Fruit fly (Drosophila melanogaster) whole organism, embryonic: ENCODE data around the gene CG15890.
A peak's percentile ranks its signal among the peaks of the same experiment; 100 is the strongest.

Experiments used
- Atf6 ChIP-seq: fragments of 200-800 bp; sonication (Bioruptor generic); IDR thresholded peaks from 2 replicates; pipeline ENCODE4 v1.3.6; 2022; ENCODE audit warnings: missing biosample characterization, missing genetic modification characterization
- Blimp-1 ChIP-seq: fragments of 200-800 bp; sonication (Bioruptor generic); optimal IDR thresholded peaks from 3 replicates; lab custom pipeline; 2018; ENCODE audit warnings: missing biosample characterization, missing genetic modification characterization, mild to moderate bottlenecking, moderate library complexity, missing genetic modification reagents
- CG10274 ChIP-seq: fragments of 200-800 bp; sonication (Bioruptor generic); optimal IDR thresholded peaks from 3 replicates; lab custom pipeline; 2017; ENCODE audit warnings: missing biosample characterization, mild to moderate bottlenecking, missing genetic modification characterization
- CG11723 ChIP-seq: fragments of 200-800 bp; sonication (Bioruptor generic); optimal IDR thresholded peaks from 2 replicates; lab custom pipeline; 2017; ENCODE audit warnings: missing biosample characterization, mild to moderate bottlenecking, missing genetic modification characterization
- CG13296 ChIP-seq: fragments of 200-800 bp; sonication (Bioruptor generic); optimal IDR thresholded peaks from 3 replicates; lab custom pipeline; 2018; ENCODE audit warnings: missing biosample characterization, mild to moderate bottlenecking, missing genetic modification characterization
- CG14050 ChIP-seq: fragments of 200-800 bp; sonication (Bioruptor generic); IDR thresholded peaks from 3 replicates; pipeline ENCODE4 v1.3.6; 2022; ENCODE audit warnings: missing biosample characterization, missing genetic modification characterization
- CG14710 ChIP-seq: fragments of 200-800 bp; sonication (Bioruptor generic); optimal IDR thresholded peaks from 3 replicates; lab custom pipeline; 2019; ENCODE audit warnings: missing biosample characterization, mild to moderate bottlenecking, missing genetic modification characterization, moderate library complexity
- CG1529 ChIP-seq: fragments of 200-800 bp; sonication (Bioruptor generic); optimal IDR thresholded peaks from 3 replicates; lab custom pipeline; 2018; ENCODE audit warnings: missing biosample characterization, missing genetic modification characterization
- CG17328 ChIP-seq: fragments of 200-800 bp; sonication (Bioruptor generic); IDR thresholded peaks from 2 replicates; pipeline ENCODE4 v1.3.6; 2022; ENCODE audit warnings: missing biosample characterization, missing genetic modification characterization
- CG31441 ChIP-seq: fragments of 200-800 bp; sonication (Bioruptor generic); IDR thresholded peaks from 2 replicates; pipeline ENCODE4 v1.3.6; 2022; ENCODE audit warnings: missing biosample characterization, missing genetic modification characterization
- CG32767 ChIP-seq: fragments of 200-800 bp; sonication (Bioruptor generic); IDR thresholded peaks from 2 replicates; pipeline ENCODE4 v1.3.6; 2022; ENCODE audit warnings: missing biosample characterization, missing genetic modification characterization
- CG33557 ChIP-seq: fragments of 200-800 bp; sonication (Bioruptor generic); optimal IDR thresholded peaks from 2 replicates; lab custom pipeline; 2019; ENCODE audit warnings: missing biosample characterization, mild to moderate bottlenecking, missing genetic modification characterization, moderate library complexity
- CG4282 ChIP-seq: fragments of 200-800 bp; sonication (Bioruptor generic); optimal IDR thresholded peaks from 2 replicates; lab custom pipeline; 2016; ENCODE audit warnings: missing biosample characterization, missing genetic modification characterization
- CG6272 ChIP-seq: fragments of 200-800 bp; sonication (Bioruptor generic); IDR thresholded peaks from 2 replicates; pipeline ENCODE4 v1.3.6; 2022; ENCODE audit warnings: missing biosample characterization, missing genetic modification characterization
- CG7786 ChIP-seq: fragments of 200-800 bp; sonication (Bioruptor generic); optimal IDR thresholded peaks from 2 replicates; lab custom pipeline; 2016; ENCODE audit warnings: missing biosample characterization, missing genetic modification characterization
- CG7963 ChIP-seq: fragments of 200-800 bp; sonication (Bioruptor generic); IDR thresholded peaks from 3 replicates; pipeline ENCODE4 v1.3.6; 2022; ENCODE audit warnings: missing biosample characterization, missing genetic modification characterization; ENCODE audit not compliant: partially characterized antibody
- Eip74EF ChIP-seq, 2 experiments: fragments of 200-800 bp in 1 of 2; fragments of >200 bp in 1 of 2; sonication (Bioruptor generic) in 1 of 2; optimal IDR thresholded peaks; 2 replicates each; lab custom pipeline; 2017 to 2019; ENCODE audit warnings: missing biosample characterization in 2 of 2, missing genetic modification characterization in 2 of 2, mild to moderate bottlenecking in 1 of 2, moderate library complexity in 1 of 2
- Fer1 ChIP-seq: fragments of 200-800 bp; sonication (Bioruptor generic); optimal IDR thresholded peaks from 2 replicates; lab custom pipeline; 2017; ENCODE audit warnings: missing biosample characterization, mild to moderate bottlenecking, missing genetic modification characterization
- Fer3 ChIP-seq: fragments of 200-800 bp; sonication (Bioruptor generic); optimal IDR thresholded peaks from 2 replicates; lab custom pipeline; 2018; ENCODE audit warnings: missing biosample characterization, mild to moderate bottlenecking, missing genetic modification characterization, moderate library complexity
- HLHmδ ChIP-seq: fragments of 200-800 bp; sonication (Bioruptor generic); optimal IDR thresholded peaks from 2 replicates; lab custom pipeline; 2018; ENCODE audit warnings: missing biosample characterization, mild to moderate bottlenecking, missing genetic modification characterization, moderate library complexity
- Hand ChIP-seq: fragments of 200-800 bp; sonication (Bioruptor generic); optimal IDR thresholded peaks from 2 replicates; lab custom pipeline; 2017; ENCODE audit warnings: mild to moderate bottlenecking, missing biosample characterization, missing genetic modification reagents, missing genetic modification characterization
- Hsf ChIP-seq: fragments of 200-800 bp; sonication (Bioruptor generic); optimal IDR thresholded peaks from 3 replicates; lab custom pipeline; 2016; ENCODE audit warnings: missing biosample characterization, missing genetic modification characterization
- Lpt ChIP-seq: fragments of >200 bp; optimal IDR thresholded peaks from 2 replicates; lab custom pipeline; 2018; ENCODE audit warnings: missing biosample characterization, missing genetic modification characterization
- Pdp1 ChIP-seq, 2 experiments: fragments of 200-800 bp; sonication (Bioruptor generic); optimal IDR thresholded peaks; 3 replicates each; lab custom pipeline; 2016; ENCODE audit warnings: missing biosample characterization in 2 of 2, missing genetic modification characterization in 2 of 2, mild to moderate bottlenecking in 1 of 2, moderate library complexity in 1 of 2
- Ravus ChIP-seq: fragments of 200-800 bp; sonication (Bioruptor generic); IDR thresholded peaks from 2 replicates; pipeline ENCODE4 v1.3.6; 2022; ENCODE audit warnings: missing biosample characterization, missing genetic modification characterization
- Sox102F ChIP-seq: fragments of 200-800 bp; sonication (Bioruptor generic); optimal IDR thresholded peaks from 2 replicates; lab custom pipeline; 2018; ENCODE audit warnings: missing biosample characterization, mild to moderate bottlenecking, missing genetic modification characterization, moderate library complexity
- Trl ChIP-seq, 3 experiments: fragments of >200 bp in 2 of 3; fragments of 200-800 bp in 1 of 3; sonication (Bioruptor generic) in 1 of 3; optimal IDR thresholded peaks; 2 replicates in 1 of 3; 3 replicates in 2 of 3; lab custom pipeline; 2016 to 2017; ENCODE audit warnings: missing biosample characterization in 1 of 3, missing genetic modification characterization in 1 of 3
- Xrp1 ChIP-seq: fragments of 200-800 bp; sonication (Bioruptor generic); IDR thresholded peaks from 2 replicates; pipeline ENCODE4 v1.3.6; 2022; ENCODE audit warnings: missing biosample characterization, missing genetic modification characterization
- bowl ChIP-seq: fragments of 200-800 bp; sonication (Bioruptor generic); IDR thresholded peaks from 2 replicates; pipeline ENCODE4 v1.3.6; 2022; ENCODE audit warnings: missing biosample characterization, missing genetic modification characterization
- bsh ChIP-seq, 2 experiments: fragments of 200-800 bp; sonication (Bioruptor generic); optimal IDR thresholded peaks; 2 replicates each; lab custom pipeline; 2017 to 2018; ENCODE audit warnings: mild to moderate bottlenecking in 2 of 2, missing biosample characterization in 2 of 2, missing genetic modification characterization in 2 of 2, moderate library complexity in 1 of 2
- cato ChIP-seq: fragments of 200-800 bp; sonication (Bioruptor generic); optimal IDR thresholded peaks from 2 replicates; lab custom pipeline; 2016; ENCODE audit warnings: missing biosample characterization, missing genetic modification characterization, borderline replicate concordance
- croc ChIP-seq: fragments of 200-800 bp; sonication (Bioruptor generic); conservative IDR thresholded peaks from 3 replicates; pipeline ENCODE4 v1.3.6; 2022; ENCODE audit warnings: missing biosample characterization, missing genetic modification characterization
- dati ChIP-seq: fragments of 200-800 bp; sonication (Bioruptor generic); IDR thresholded peaks from 2 replicates; pipeline ENCODE4 v1.3.6; 2022; ENCODE audit warnings: missing biosample characterization, missing genetic modification characterization
- ems ChIP-seq: fragments of 200-800 bp; sonication (Bioruptor generic); optimal IDR thresholded peaks from 3 replicates; lab custom pipeline; 2016; ENCODE audit warnings: missing biosample characterization, missing genetic modification characterization
- en ChIP-seq: fragments of 200-800 bp; sonication (Bioruptor generic); optimal IDR thresholded peaks from 2 replicates; lab custom pipeline; 2016; ENCODE audit warnings: missing biosample characterization, missing genetic modification characterization
- h ChIP-seq: fragments of >200 bp; optimal IDR thresholded peaks from 2 replicates; lab custom pipeline; 2017
- kni ChIP-seq: fragments of 200-800 bp; sonication (Bioruptor generic); optimal IDR thresholded peaks from 3 replicates; lab custom pipeline; 2017; ENCODE audit warnings: mild to moderate bottlenecking, missing biosample characterization, missing genetic modification reagents, missing genetic modification characterization
- lmd ChIP-seq: fragments of 200-800 bp; sonication (Bioruptor generic); IDR thresholded peaks from 2 replicates; pipeline ENCODE4 v1.3.6; 2022; ENCODE audit warnings: missing biosample characterization, missing genetic modification characterization
- row ChIP-seq: fragments of 200-800 bp; sonication (Bioruptor generic); IDR thresholded peaks from 3 replicates; pipeline ENCODE4 v1.3.6; 2022; ENCODE audit warnings: missing biosample characterization, missing genetic modification characterization
- sc ChIP-seq, 3 experiments: fragments of >200 bp in 2 of 3; fragments of 200-800 bp in 1 of 3; sonication (Bioruptor generic) in 1 of 3; optimal IDR thresholded peaks; 2 replicates in 2 of 3; 3 replicates in 1 of 3; lab custom pipeline; 2017; ENCODE audit warnings: mild to moderate bottlenecking in 1 of 3, missing biosample characterization in 1 of 3, missing genetic modification characterization in 1 of 3, missing genetic modification reagents in 1 of 3
- schlank ChIP-seq: fragments of 200-800 bp; sonication (Bioruptor generic); optimal IDR thresholded peaks from 2 replicates; lab custom pipeline; 2018; ENCODE audit warnings: missing biosample characterization, mild to moderate bottlenecking, missing genetic modification characterization
- trh ChIP-seq: fragments of 200-800 bp; sonication (Bioruptor generic); optimal IDR thresholded peaks from 2 replicates; lab custom pipeline; 2016; ENCODE audit warnings: missing biosample characterization, missing genetic modification characterization
- vvl ChIP-seq: fragments of 200-800 bp; sonication (Bioruptor generic); IDR thresholded peaks from 2 replicates; pipeline ENCODE4 v1.3.6; 2022; ENCODE audit warnings: missing biosample characterization, missing genetic modification characterization
- zf30C ChIP-seq: fragments of 200-800 bp; sonication (Bioruptor generic); optimal IDR thresholded peaks from 3 replicates; lab custom pipeline; 2018; ENCODE audit warnings: missing biosample characterization, mild to moderate bottlenecking, missing genetic modification characterization
- zfh1 ChIP-seq: fragments of 200-800 bp; sonication (Bioruptor generic); IDR thresholded peaks from 3 replicates; pipeline ENCODE4 v1.3.6; 2022; ENCODE audit warnings: missing biosample characterization, missing genetic modification characterization

The CG15890 gene

DNA sequence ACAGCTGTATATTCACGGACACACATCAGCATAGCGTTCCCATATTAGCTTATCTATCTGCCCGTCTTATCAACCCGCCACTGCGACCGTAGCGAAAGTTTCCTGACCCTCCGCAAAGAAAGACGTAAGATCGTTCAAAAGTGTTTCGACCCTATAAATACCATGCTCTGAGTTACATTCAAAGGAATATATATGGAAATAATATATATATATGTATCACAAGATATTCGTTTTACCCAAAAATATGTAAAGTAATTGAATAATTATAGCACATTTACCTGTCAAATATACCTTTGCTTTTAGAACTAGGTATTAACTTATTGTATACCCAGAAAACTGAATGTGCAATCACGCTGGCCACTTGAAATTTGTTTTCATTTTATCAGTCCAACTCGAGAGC is 44.8 kb upstream of the CG15890 start (continued):
- TF ChIP-seq Sox102F (GFP tag; lab: Kevin White, UChicago) (peak; percentile 9), Eip74EF (GFP tag; optimal IDR thresholded peaks at IDR 0.05; lab: Kevin White, UChicago) (no peak), CG7963 (GFP tag; lab: Robert Waterston, UW) (no peak), CG7786 (GFP tag; lab: Kevin White, UChicago) (no peak), schlank (no peak), CG31441 (GFP tag; lab: Robert Waterston, UW) (no peak), bsh (GFP tag; optimal IDR thresholded peaks at IDR 0.05; lab: Kevin White, UChicago) (peak in 1 of 2 experiments; percentile 29), HLHmδ (GFP tag; lab: Kevin White, UChicago) (no peak), vvl (peak; percentile 9; the same call in 1 of the 2 replicates), Xrp1 (GFP tag; lab: Robert Waterston, UW) (peak; percentile 14; the same call in 1 of the 2 replicates), lmd (no peak), Fer3 (tag; lab: Kevin White, UChicago) (no peak), zf30C (GFP tag; lab: Kevin White, UChicago) (no peak), CG1529 (GFP tag; lab: Kevin White, UChicago) (no peak), h (lab: Kevin White, UChicago) (no peak), Pdp1 (GFP tag; optimal IDR thresholded peaks at IDR 0.05; lab: Kevin White, UChicago) (no peak), Atf6 (GFP tag; lab: Robert Waterston, UW) (no peak), Trl (optimal IDR thresholded peaks at IDR 0.05; lab: Kevin White, UChicago) (no peak), Trl (GFP tag; optimal IDR thresholded peaks at IDR 0.05; lab: Kevin White, UChicago) (no peak), dati (GFP tag; lab: Robert Waterston, UW) (no peak), bowl (GFP tag; lab: Robert Waterston, UW) (no peak), cato (no peak), CG33557 (no peak), Hsf (no peak), ems (GFP tag; lab: Kevin White, UChicago) (no peak), Ravus (GFP tag; lab: Robert Waterston, UW) (no peak), Lpt (GFP tag; lab: Kevin White, UChicago) (no peak), trh (GFP tag; lab: Kevin White, UChicago) (no peak), zfh1 (no peak), CG13296 (GFP tag; lab: Kevin White, UChicago) (no peak), CG14710 (no peak), CG11723 (GFP tag; lab: Kevin White, UChicago) (no peak), croc (GFP tag; lab: Robert Waterston, UW) (no peak), Fer1 (GFP tag; lab: Kevin White, UChicago) (no peak), Blimp-1 (GFP tag; lab: Kevin White, UChicago) (peak; percentile 13), CG14050 (GFP tag; lab: Robert Waterston, UW) (no peak), CG10274 (GFP tag; lab: Kevin White, UChicago) (no peak), Hand (GFP tag; lab: Kevin White, UChicago) (no peak), CG32767 (no peak), CG4282 (GFP tag; lab: Kevin White, UChicago) (no peak), CG6272 (GFP tag; lab: Robert Waterston, UW) (no peak), kni (GFP tag; lab: Kevin White, UChicago) (no peak), CG17328 (GFP tag; lab: Robert Waterston, UW) (no peak), sc (optimal IDR thresholded peaks at IDR 0.05; lab: Kevin White, UChicago) (no peak), sc (GFP tag; optimal IDR thresholded peaks at IDR 0.05; lab: Kevin White, UChicago) (no peak), row (GFP tag; lab: Robert Waterston, UW) (peak; percentile 52; the same call in 2 of the 3 replicates), en (no peak)
